Fruit fly (Drosophila melanogaster): ENCODE results near the gene CG33947.

dm6 chr3L:11138862-11139261 lies 42.6 kb downstream of the CG33947 start:
- TF ChIP-seq CG8478 (optimal IDR thresholded peaks at IDR 0.05) (no peak), psq (optimal IDR thresholded peaks at IDR 0.05) (no peak)
